Fruit fly (Drosophila melanogaster) whole organism, embryonic: ENCODE measurements around the gene CG7879.

Source experiments
- BEAF-32 ChIP-seq: fragments of 200-800 bp; sonication (Bioruptor generic); optimal IDR thresholded peaks from 3 replicates; lab custom pipeline; 2017; ENCODE audit warnings: missing biosample characterization, missing genetic modification characterization, mild to moderate bottlenecking, moderate library complexity, missing genetic modification reagents
- Bteb2 ChIP-seq: fragments of 200-800 bp; sonication (Bioruptor generic); optimal IDR thresholded peaks from 2 replicates; lab custom pipeline; 2016; ENCODE audit warnings: missing biosample characterization, missing genetic modification characterization
- CG10274 ChIP-seq: fragments of 200-800 bp; sonication (Bioruptor generic); optimal IDR thresholded peaks from 3 replicates; lab custom pipeline; 2017; ENCODE audit warnings: missing biosample characterization, mild to moderate bottlenecking, missing genetic modification characterization
- CG10366 ChIP-seq: fragments of 200-800 bp; sonication (Bioruptor generic); IDR thresholded peaks from 2 replicates; pipeline ENCODE4 v1.3.6; 2022; ENCODE audit warnings: missing biosample characterization, missing genetic modification characterization
- CG10543 ChIP-seq: fragments of 200-800 bp; sonication (Bioruptor generic); optimal IDR thresholded peaks from 3 replicates; lab custom pipeline; 2017; ENCODE audit warnings: missing biosample characterization, mild to moderate bottlenecking, missing genetic modification characterization, moderate library complexity
- CG11093 ChIP-seq: fragments of 200-800 bp; sonication (Bioruptor generic); IDR thresholded peaks from 3 replicates; pipeline ENCODE4 v1.3.6; 2022; ENCODE audit warnings: missing biosample characterization, missing genetic modification characterization
- CG12236 ChIP-seq: fragments of 200-800 bp; sonication (Bioruptor generic); optimal IDR thresholded peaks from 2 replicates; lab custom pipeline; 2016; ENCODE audit warnings: missing biosample characterization, missing genetic modification characterization
- CG14441 ChIP-seq: fragments of 200-800 bp; sonication (Bioruptor generic); IDR thresholded peaks from 2 replicates; pipeline ENCODE4 v1.3.6; 2022; ENCODE audit warnings: missing biosample characterization, missing genetic modification characterization
- CG14667 ChIP-seq: fragments of 200-800 bp; sonication (Bioruptor generic); IDR thresholded peaks from 2 replicates; pipeline ENCODE4 v1.3.6; 2022; ENCODE audit warnings: missing biosample characterization, missing genetic modification characterization
- CG15011 ChIP-seq: fragments of 200-800 bp; sonication (Bioruptor generic); optimal IDR thresholded peaks from 3 replicates; lab custom pipeline; 2018; ENCODE audit warnings: missing biosample characterization, mild to moderate bottlenecking, missing genetic modification characterization
- CG1529 ChIP-seq: fragments of 200-800 bp; sonication (Bioruptor generic); optimal IDR thresholded peaks from 3 replicates; lab custom pipeline; 2018; ENCODE audit warnings: missing biosample characterization, missing genetic modification characterization
- CG15601 ChIP-seq: fragments of 200-800 bp; sonication (Bioruptor generic); optimal IDR thresholded peaks from 3 replicates; lab custom pipeline; 2019; ENCODE audit warnings: missing biosample characterization, mild to moderate bottlenecking, missing genetic modification characterization, moderate library complexity
- CG1602 ChIP-seq: fragments of 200-800 bp; sonication (Bioruptor generic); optimal IDR thresholded peaks from 3 replicates; lab custom pipeline; 2016; ENCODE audit warnings: missing biosample characterization, missing genetic modification characterization
- CG18619 ChIP-seq: fragments of 200-800 bp; sonication (Bioruptor generic); optimal IDR thresholded peaks from 3 replicates; lab custom pipeline; 2017; ENCODE audit warnings: missing biosample characterization, mild to moderate bottlenecking, missing genetic modification characterization
- CG30403 ChIP-seq: fragments of 200-800 bp; sonication (Bioruptor generic); optimal IDR thresholded peaks from 3 replicates; lab custom pipeline; 2016; ENCODE audit warnings: missing biosample characterization, missing genetic modification characterization
- CG3726 ChIP-seq: fragments of 200-800 bp; sonication (Bioruptor generic); IDR thresholded peaks from 3 replicates; pipeline ENCODE4, ENCODE4 v1.3.6; 2022; ENCODE audit warnings: missing biosample characterization, missing genetic modification characterization
- CG42726 ChIP-seq: fragments of 200-800 bp; sonication (Bioruptor generic); IDR thresholded peaks from 2 replicates; pipeline ENCODE4 v1.3.6; 2022; ENCODE audit warnings: missing biosample characterization, missing genetic modification characterization; ENCODE audit not compliant: partially characterized antibody
- CG4730 ChIP-seq: fragments of 200-800 bp; sonication (Bioruptor generic); IDR thresholded peaks from 2 replicates; pipeline ENCODE4 v1.3.6; 2022; ENCODE audit warnings: missing biosample characterization, missing genetic modification characterization
- CG7928 ChIP-seq: fragments of 200-800 bp; sonication (Bioruptor generic); optimal IDR thresholded peaks from 2 replicates; lab custom pipeline; 2017; ENCODE audit warnings: missing biosample characterization, mild to moderate bottlenecking, missing genetic modification characterization
- CG8089 ChIP-seq: fragments of 200-800 bp; sonication (Bioruptor generic); optimal IDR thresholded peaks from 3 replicates; lab custom pipeline; 2016; ENCODE audit warnings: missing biosample characterization, missing genetic modification characterization
- CG9609 ChIP-seq: fragments of 200-800 bp; sonication (Bioruptor generic); optimal IDR thresholded peaks from 3 replicates; lab custom pipeline; 2016; ENCODE audit warnings: missing biosample characterization, missing genetic modification characterization
- CG9797 ChIP-seq: fragments of 200-800 bp; sonication (Bioruptor generic); optimal IDR thresholded peaks from 3 replicates; lab custom pipeline; 2018; ENCODE audit warnings: missing biosample characterization, mild to moderate bottlenecking, missing genetic modification characterization
- CrebB ChIP-seq: fragments of 200-800 bp; sonication (Bioruptor generic); optimal IDR thresholded peaks from 3 replicates; lab custom pipeline; 2018; ENCODE audit warnings: missing biosample characterization, mild to moderate bottlenecking, missing genetic modification characterization
- Dad ChIP-seq: fragments of 200-800 bp; sonication (Bioruptor generic); optimal IDR thresholded peaks from 3 replicates; lab custom pipeline; 2016; ENCODE audit warnings: missing biosample characterization, missing genetic modification characterization
- Deaf1 ChIP-seq: fragments of 200-800 bp; optimal IDR thresholded peaks from 3 replicates; lab custom pipeline; 2019; ENCODE audit warnings: missing biosample characterization, mild to moderate bottlenecking, missing genetic modification characterization, moderate library complexity
- E2f1 ChIP-seq: fragments of 200-800 bp; sonication (Bioruptor generic); IDR thresholded peaks from 2 replicates; pipeline ENCODE4 v1.3.6; 2022; ENCODE audit warnings: missing biosample characterization, missing genetic modification characterization
- Gug ChIP-seq: fragments of 200-800 bp; sonication (Bioruptor generic); IDR thresholded peaks from 4 replicates; pipeline ENCODE4 v1.3.6; 2022; ENCODE audit warnings: missing biosample characterization, missing genetic modification characterization
- Hand ChIP-seq: fragments of 200-800 bp; sonication (Bioruptor generic); optimal IDR thresholded peaks from 2 replicates; lab custom pipeline; 2017; ENCODE audit warnings: mild to moderate bottlenecking, missing biosample characterization, missing genetic modification reagents, missing genetic modification characterization
- HmgZ ChIP-seq: fragments of 200-800 bp; sonication (Bioruptor generic); optimal IDR thresholded peaks from 2 replicates; lab custom pipeline; 2018; ENCODE audit warnings: missing biosample characterization, mild to moderate bottlenecking, missing genetic modification characterization
- Hr51 ChIP-seq, 2 experiments: fragments of 200-800 bp; sonication (Bioruptor generic); optimal IDR thresholded peaks; 2 replicates in 1 of 2; 3 replicates in 1 of 2; lab custom pipeline; 2016 to 2018; ENCODE audit warnings: missing biosample characterization in 2 of 2, missing genetic modification characterization in 2 of 2, mild to moderate bottlenecking in 1 of 2, moderate library complexity in 1 of 2
- Meics ChIP-seq: fragments of 200-800 bp; sonication (Bioruptor generic); optimal IDR thresholded peaks from 2 replicates; lab custom pipeline; 2017; ENCODE audit warnings: missing biosample characterization, mild to moderate bottlenecking, missing genetic modification characterization
- Mes4 ChIP-seq: fragments of 200-800 bp; sonication (Bioruptor generic); optimal IDR thresholded peaks from 2 replicates; lab custom pipeline; 2016; ENCODE audit warnings: missing biosample characterization, missing genetic modification characterization
- Mrtf ChIP-seq: fragments of 200-800 bp; sonication (Bioruptor generic); IDR thresholded peaks from 3 replicates; pipeline ENCODE4 v1.3.6; 2022; ENCODE audit warnings: missing biosample characterization, missing genetic modification characterization
- Optix ChIP-seq: fragments of 200-800 bp; sonication (Bioruptor generic); IDR thresholded peaks from 3 replicates; pipeline ENCODE4 v1.3.6; 2022; ENCODE audit warnings: missing biosample characterization, missing genetic modification characterization
- PHDP ChIP-seq: fragments of 200-800 bp; sonication (Bioruptor generic); optimal IDR thresholded peaks from 3 replicates; lab custom pipeline; 2018; ENCODE audit warnings: missing biosample characterization, mild to moderate bottlenecking, missing genetic modification characterization, moderate library complexity
- Rfx ChIP-seq: fragments of 200-800 bp; sonication (Bioruptor generic); IDR thresholded peaks from 2 replicates; pipeline ENCODE4 v1.3.6; 2022; ENCODE audit warnings: missing biosample characterization, missing genetic modification characterization
- ab ChIP-seq: fragments of 200-800 bp; sonication (Bioruptor generic); optimal IDR thresholded peaks from 2 replicates; lab custom pipeline; 2016; ENCODE audit warnings: missing biosample characterization, missing genetic modification characterization
- ash1 ChIP-seq: fragments of 200-800 bp; sonication (Bioruptor generic); optimal IDR thresholded peaks from 2 replicates; lab custom pipeline; 2018; ENCODE audit warnings: missing biosample characterization, mild to moderate bottlenecking, missing genetic modification characterization
- bbx ChIP-seq: fragments of 200-800 bp; sonication (Bioruptor generic); IDR thresholded peaks from 2 replicates; pipeline ENCODE4 v1.3.6; 2022; ENCODE audit warnings: missing biosample characterization, missing genetic modification characterization; ENCODE audit not compliant: partially characterized antibody
- bcd ChIP-seq: fragments of 200-800 bp; sonication (Bioruptor generic); optimal IDR thresholded peaks from 2 replicates; lab custom pipeline; 2017; ENCODE audit warnings: missing biosample characterization, mild to moderate bottlenecking, missing genetic modification characterization
- br ChIP-seq: fragments of >200 bp; optimal IDR thresholded peaks from 2 replicates; lab custom pipeline; 2017
- bsh ChIP-seq, 2 experiments: fragments of 200-800 bp; sonication (Bioruptor generic); optimal IDR thresholded peaks; 2 replicates each; lab custom pipeline; 2017 to 2018; ENCODE audit warnings: mild to moderate bottlenecking in 2 of 2, missing biosample characterization in 2 of 2, missing genetic modification characterization in 2 of 2, moderate library complexity in 1 of 2
- dati ChIP-seq: fragments of 200-800 bp; sonication (Bioruptor generic); IDR thresholded peaks from 2 replicates; pipeline ENCODE4 v1.3.6; 2022; ENCODE audit warnings: missing biosample characterization, missing genetic modification characterization
- emc ChIP-seq: fragments of 200-800 bp; sonication (Bioruptor generic); optimal IDR thresholded peaks from 2 replicates; lab custom pipeline; 2016; ENCODE audit warnings: missing biosample characterization, missing genetic modification characterization
- ems ChIP-seq: fragments of 200-800 bp; sonication (Bioruptor generic); optimal IDR thresholded peaks from 3 replicates; lab custom pipeline; 2016; ENCODE audit warnings: missing biosample characterization, missing genetic modification characterization
- fru ChIP-seq: fragments of >200 bp; optimal IDR thresholded peaks from 2 replicates; lab custom pipeline; 2017
- gfzf ChIP-seq: fragments of 200-800 bp; sonication (Bioruptor generic); optimal IDR thresholded peaks from 2 replicates; lab custom pipeline; 2016; ENCODE audit warnings: missing biosample characterization, mild to moderate bottlenecking, missing genetic modification characterization, moderate library complexity
- ham ChIP-seq: fragments of 200-800 bp; sonication (Bioruptor generic); IDR thresholded peaks from 2 replicates; pipeline ENCODE4 v1.3.6; 2022; ENCODE audit warnings: missing biosample characterization, missing genetic modification characterization
- nau ChIP-seq: fragments of 200-800 bp; sonication (Bioruptor generic); optimal IDR thresholded peaks from 3 replicates; lab custom pipeline; 2017; ENCODE audit warnings: missing biosample characterization, mild to moderate bottlenecking, missing genetic modification characterization, missing genetic modification reagents
- slbo ChIP-seq: fragments of 200-800 bp; sonication (Bioruptor generic); IDR thresholded peaks from 2 replicates; pipeline ENCODE4 v1.3.6; 2022; ENCODE audit warnings: missing biosample characterization, missing genetic modification characterization
- slp2 ChIP-seq: fragments of 200-800 bp; sonication (Bioruptor generic); optimal IDR thresholded peaks from 2 replicates; lab custom pipeline; 2016; ENCODE audit warnings: missing biosample characterization, missing genetic modification characterization
- zfh2 ChIP-seq: fragments of 200-800 bp; sonication (Bioruptor generic); optimal IDR thresholded peaks from 2 replicates; lab custom pipeline; 2016; ENCODE audit warnings: missing biosample characterization, missing genetic modification characterization

Gene CG7879

DNA sequence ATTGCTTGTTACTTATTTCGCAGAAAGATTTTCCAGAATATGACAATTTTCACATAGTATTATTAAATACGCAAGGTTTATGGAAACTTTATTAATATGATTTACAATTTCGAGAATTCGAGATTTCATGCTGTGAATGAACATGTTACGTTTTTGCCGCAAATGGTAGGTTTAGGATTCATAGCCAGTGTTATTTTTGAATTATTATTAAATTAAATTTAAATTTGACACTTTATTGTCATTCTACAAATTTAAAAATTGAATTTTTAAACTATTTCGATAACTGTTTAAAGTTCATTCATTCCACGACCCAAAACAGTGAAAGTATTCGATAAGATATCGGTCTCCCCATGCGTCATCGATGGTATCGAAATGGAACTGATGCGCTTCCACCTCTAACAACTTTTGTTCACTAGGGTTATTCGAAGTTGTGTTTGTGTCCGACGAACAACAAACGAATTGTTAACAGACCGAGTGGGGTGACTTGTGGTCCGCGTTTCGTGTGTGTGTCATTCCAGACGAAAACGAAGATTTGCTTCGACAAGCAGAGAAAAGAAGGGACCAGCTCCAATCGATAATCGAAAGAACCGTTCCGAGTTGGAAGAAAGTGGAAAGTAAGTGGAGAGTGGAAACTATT lies 22.6 kb downstream of the CG7879 start, which contains the start of the genes CG32313 and Pcyt1 (continued):
- TF ChIP-seq ab (GFP tag; lab: Kevin White, UChicago): no peak
- no peak for TF ChIP-seq CG8089 (GFP tag; lab: Kevin White, UChicago)
- TF ChIP-seq zfh2 (GFP tag; lab: Kevin White, UChicago): no peak
- no peak for TF ChIP-seq br (lab: Kevin White, UChicago)
- TF ChIP-seq HmgZ (tag; lab: Kevin White, UChicago): peak; percentile 61
- TF ChIP-seq Hr51 (GFP tag; optimal IDR thresholded peaks at IDR 0.05; lab: Kevin White, UChicago): no peak
- no peak for TF ChIP-seq ash1 (GFP tag; lab: Kevin White, UChicago)
- peak; percentile 44 for TF ChIP-seq CG10543
- TF ChIP-seq ham: no peak
- no peak for TF ChIP-seq CG9609
- TF ChIP-seq Meics (GFP tag; lab: Kevin White, UChicago): no peak
- no peak for TF ChIP-seq Optix (GFP tag; lab: Robert Waterston, UW)
- no peak for TF ChIP-seq CG10366 (GFP tag; lab: Robert Waterston, UW)
- TF ChIP-seq CG14667: no peak
- peak; percentile 25 for TF ChIP-seq gfzf (GFP tag; lab: Kevin White, UChicago)
- no peak for TF ChIP-seq CG11093
- no peak for TF ChIP-seq E2f1
- TF ChIP-seq CG4730 (GFP tag; lab: Robert Waterston, UW): no peak
- TF ChIP-seq Hand: no peak
- no peak for TF ChIP-seq Gug
- no peak for TF ChIP-seq CrebB (tag; lab: Kevin White, UChicago)
- TF ChIP-seq CG15601 (tag; lab: Kevin White, UChicago): peak; percentile 25
- peak; percentile 39; the same call in 1 of the 2 replicates for TF ChIP-seq slbo (GFP tag; lab: Robert Waterston, UW)
- TF ChIP-seq Dad (GFP tag; lab: Kevin White, UChicago): no peak
- TF ChIP-seq Deaf1 (tag; lab: Kevin White, UChicago): peak; percentile 61
- no peak for TF ChIP-seq CG1529 (GFP tag; lab: Kevin White, UChicago)
- no peak for TF ChIP-seq slp2 (GFP tag; lab: Kevin White, UChicago)
- peak; percentile 94 for TF ChIP-seq bbx (GFP tag; lab: Robert Waterston, UW)
- no peak for TF ChIP-seq emc (GFP tag; lab: Kevin White, UChicago)
- peak; percentile 42 for TF ChIP-seq PHDP (tag; lab: Kevin White, UChicago)
- peak; percentile 18 for TF ChIP-seq ems (GFP tag; lab: Kevin White, UChicago)
- TF ChIP-seq fru: no peak
- no peak for TF ChIP-seq CG15011 (GFP tag; lab: Kevin White, UChicago)
- peak in 1 of 2 experiments; percentile 6 for TF ChIP-seq bsh (GFP tag; optimal IDR thresholded peaks at IDR 0.05; lab: Kevin White, UChicago)
- no peak for TF ChIP-seq CG18619 (GFP tag; lab: Kevin White, UChicago)
- peak; percentile 86 for TF ChIP-seq CG42726
- no peak for TF ChIP-seq CG14441
- no peak for TF ChIP-seq nau
- TF ChIP-seq Mrtf (GFP tag; lab: Robert Waterston, UW): no peak
- no peak for TF ChIP-seq bcd
- no peak for TF ChIP-seq CG7928
- peak; percentile 31 for TF ChIP-seq CG9797 (GFP tag; lab: Kevin White, UChicago)
- TF ChIP-seq CG30403: no peak
- TF ChIP-seq BEAF-32 (GFP tag; lab: Kevin White, UChicago): peak; percentile 89
- TF ChIP-seq Bteb2 (GFP tag; lab: Kevin White, UChicago): no peak
- TF ChIP-seq dati (GFP tag; lab: Robert Waterston, UW): no peak
- peak; percentile 23; the same call in 1 of the 2 replicates for TF ChIP-seq Rfx (GFP tag; lab: Robert Waterston, UW)
- no peak for TF ChIP-seq CG12236 (GFP tag; lab: Kevin White, UChicago)
- no peak for TF ChIP-seq CG1602 (GFP tag; lab: Kevin White, UChicago)
- TF ChIP-seq CG10274 (GFP tag; lab: Kevin White, UChicago): no peak
- no peak for TF ChIP-seq CG3726 (GFP tag; lab: Robert Waterston, UW)
- TF ChIP-seq Mes4 (GFP tag; lab: Kevin White, UChicago): no peak
